Fruit fly (Drosophila melanogaster) whole organism, embryonic: Measurements from ENCODE around the gene mRpL14.

Source experiments
- Asciz ChIP-seq: fragments of 200-800 bp; sonication (Bioruptor generic); optimal IDR thresholded peaks from 2 replicates; lab custom pipeline; 2017; ENCODE audit warnings: missing biosample characterization, mild to moderate bottlenecking, missing genetic modification characterization, missing genetic modification reagents
- B-H1 ChIP-seq: fragments of 200-800 bp; sonication (Bioruptor generic); IDR thresholded peaks from 3 replicates; pipeline ENCODE4 v1.3.6; 2022; ENCODE audit warnings: missing biosample characterization, missing genetic modification characterization
- CG10462 ChIP-seq: fragments of 200-800 bp; sonication (Bioruptor generic); optimal IDR thresholded peaks from 2 replicates; lab custom pipeline; 2016; ENCODE audit warnings: missing biosample characterization, missing genetic modification characterization
- CG11560 ChIP-seq: fragments of 200-800 bp; sonication (Bioruptor generic); IDR thresholded peaks from 3 replicates; pipeline ENCODE4 v1.3.6; 2022; ENCODE audit warnings: missing biosample characterization, missing genetic modification characterization
- CG1529 ChIP-seq: fragments of 200-800 bp; sonication (Bioruptor generic); optimal IDR thresholded peaks from 3 replicates; lab custom pipeline; 2018; ENCODE audit warnings: missing biosample characterization, missing genetic modification characterization
- CG1832 ChIP-seq: fragments of 200-800 bp; sonication (Bioruptor generic); optimal IDR thresholded peaks from 2 replicates; lab custom pipeline; 2017; ENCODE audit warnings: missing biosample characterization, mild to moderate bottlenecking, missing genetic modification characterization, inconsistent platforms
- CG2116 ChIP-seq: fragments of 200-800 bp; sonication (Bioruptor generic); optimal IDR thresholded peaks from 3 replicates; lab custom pipeline; 2018; ENCODE audit warnings: missing biosample characterization, mild to moderate bottlenecking, missing genetic modification characterization
- CG3726 ChIP-seq: fragments of 200-800 bp; sonication (Bioruptor generic); IDR thresholded peaks from 3 replicates; pipeline ENCODE4, ENCODE4 v1.3.6; 2022; ENCODE audit warnings: missing biosample characterization, missing genetic modification characterization
- CG3847 ChIP-seq: fragments of 200-800 bp; sonication (Bioruptor generic); IDR thresholded peaks from 2 replicates; pipeline ENCODE4 v1.3.6; 2022; ENCODE audit warnings: missing biosample characterization, missing genetic modification characterization
- CG6175 ChIP-seq: fragments of 200-800 bp; sonication (Bioruptor generic); IDR thresholded peaks from 3 replicates; pipeline ENCODE4 v1.3.6; 2022; ENCODE audit warnings: missing biosample characterization, missing genetic modification characterization
- CG6791 ChIP-seq: fragments of 200-800 bp; sonication (Bioruptor generic); IDR thresholded peaks from 3 replicates; pipeline ENCODE4 v1.3.6; 2022; ENCODE audit warnings: missing biosample characterization, missing genetic modification characterization; ENCODE audit not compliant: partially characterized antibody
- CG8388 ChIP-seq: fragments of 200-800 bp; sonication (Bioruptor generic); optimal IDR thresholded peaks from 2 replicates; lab custom pipeline; 2019; ENCODE audit warnings: missing biosample characterization, mild to moderate bottlenecking, missing genetic modification characterization, moderate library complexity
- CG9817 ChIP-seq: fragments of 200-800 bp; sonication (Bioruptor generic); optimal IDR thresholded peaks from 2 replicates; lab custom pipeline; 2018; ENCODE audit warnings: missing biosample characterization, mild to moderate bottlenecking, missing genetic modification characterization, moderate library complexity
- CG9932 ChIP-seq: fragments of 200-800 bp; sonication (Bioruptor generic); IDR thresholded peaks from 2 replicates; pipeline ENCODE4 v1.3.6; 2022; ENCODE audit warnings: missing biosample characterization, missing genetic modification characterization
- Dll ChIP-seq: fragments of 200-800 bp; sonication (Bioruptor generic); IDR thresholded peaks from 4 replicates; pipeline ENCODE4 v1.3.6; 2022; ENCODE audit warnings: missing biosample characterization, missing genetic modification characterization; ENCODE audit not compliant: partially characterized antibody
- Drgx ChIP-seq: fragments of 200-800 bp; sonication (Bioruptor generic); IDR thresholded peaks from 2 replicates; pipeline ENCODE4 v1.3.6; 2022; ENCODE audit warnings: missing biosample characterization, missing genetic modification characterization
- E2f1 ChIP-seq: fragments of 200-800 bp; sonication (Bioruptor generic); IDR thresholded peaks from 2 replicates; pipeline ENCODE4 v1.3.6; 2022; ENCODE audit warnings: missing biosample characterization, missing genetic modification characterization
- Fer2 ChIP-seq: fragments of 200-800 bp; sonication (Bioruptor generic); optimal IDR thresholded peaks from 2 replicates; lab custom pipeline; 2018; ENCODE audit warnings: missing biosample characterization, mild to moderate bottlenecking, missing genetic modification characterization, moderate library complexity
- Gug ChIP-seq: fragments of 200-800 bp; sonication (Bioruptor generic); IDR thresholded peaks from 4 replicates; pipeline ENCODE4 v1.3.6; 2022; ENCODE audit warnings: missing biosample characterization, missing genetic modification characterization
- H15 ChIP-seq: fragments of 200-800 bp; sonication (Bioruptor generic); IDR thresholded peaks from 3 replicates; pipeline ENCODE4 v1.3.6; 2022; ENCODE audit warnings: missing biosample characterization, missing genetic modification characterization
- HLHmδ ChIP-seq: fragments of 200-800 bp; sonication (Bioruptor generic); optimal IDR thresholded peaks from 2 replicates; lab custom pipeline; 2018; ENCODE audit warnings: missing biosample characterization, mild to moderate bottlenecking, missing genetic modification characterization, moderate library complexity
- Lim3 ChIP-seq: fragments of 200-800 bp; sonication (Bioruptor generic); IDR thresholded peaks from 2 replicates; pipeline ENCODE4 v1.3.6; 2022; ENCODE audit warnings: missing biosample characterization, missing genetic modification characterization
- Mrtf ChIP-seq: fragments of 200-800 bp; sonication (Bioruptor generic); IDR thresholded peaks from 3 replicates; pipeline ENCODE4 v1.3.6; 2022; ENCODE audit warnings: missing biosample characterization, missing genetic modification characterization
- Neu2 ChIP-seq: fragments of 200-800 bp; sonication (Bioruptor generic); optimal IDR thresholded peaks from 3 replicates; lab custom pipeline; 2016; ENCODE audit warnings: missing biosample characterization, missing genetic modification characterization, borderline replicate concordance
- Pdp1 ChIP-seq, 2 experiments: fragments of 200-800 bp; sonication (Bioruptor generic); optimal IDR thresholded peaks; 3 replicates each; lab custom pipeline; 2016; ENCODE audit warnings: missing biosample characterization in 2 of 2, missing genetic modification characterization in 2 of 2, mild to moderate bottlenecking in 1 of 2, moderate library complexity in 1 of 2
- Stat92E ChIP-seq, 3 experiments: fragments of >200 bp in 2 of 3; fragments of 200-800 bp in 1 of 3; sonication (Bioruptor generic) in 1 of 3; optimal IDR thresholded peaks; 2 replicates each; lab custom pipeline; 2017 to 2019; ENCODE audit warnings: missing biosample characterization in 3 of 3, missing genetic modification characterization in 3 of 3, mild to moderate bottlenecking in 1 of 3, moderate library complexity in 1 of 3
- Tbp ChIP-seq: fragments of >200 bp; optimal IDR thresholded peaks from 2 replicates; lab custom pipeline; 2018; ENCODE audit warnings: missing biosample characterization, missing genetic modification characterization
- aop ChIP-seq: fragments of 200-800 bp; sonication (Bioruptor generic); IDR thresholded peaks from 2 replicates; pipeline ENCODE4 v1.3.6; 2022; ENCODE audit warnings: missing biosample characterization, missing genetic modification characterization
- cg ChIP-seq: fragments of 200-800 bp; sonication (Bioruptor generic); optimal IDR thresholded peaks from 3 replicates; lab custom pipeline; 2019; ENCODE audit warnings: missing biosample characterization, mild to moderate bottlenecking, missing genetic modification characterization, moderate library complexity
- chn ChIP-seq: fragments of 200-800 bp; sonication (Bioruptor generic); optimal IDR thresholded peaks from 2 replicates; lab custom pipeline; 2016; ENCODE audit warnings: missing biosample characterization, missing genetic modification characterization
- croc ChIP-seq: fragments of 200-800 bp; sonication (Bioruptor generic); conservative IDR thresholded peaks from 3 replicates; pipeline ENCODE4 v1.3.6; 2022; ENCODE audit warnings: missing biosample characterization, missing genetic modification characterization
- dan ChIP-seq: fragments of 200-800 bp; sonication (Bioruptor generic); IDR thresholded peaks from 2 replicates; pipeline ENCODE4 v1.3.6; 2022; ENCODE audit warnings: missing biosample characterization, missing genetic modification characterization
- danr ChIP-seq: fragments of 200-800 bp; sonication (Bioruptor generic); IDR thresholded peaks from 2 replicates; pipeline ENCODE4 v1.3.6; 2022; ENCODE audit warnings: missing biosample characterization, missing genetic modification characterization
- dmrt99B ChIP-seq: fragments of 200-800 bp; sonication (Bioruptor generic); optimal IDR thresholded peaks from 2 replicates; lab custom pipeline; 2018; ENCODE audit warnings: missing biosample characterization, mild to moderate bottlenecking, missing genetic modification characterization, moderate library complexity
- nmo ChIP-seq: fragments of 200-800 bp; sonication (Bioruptor generic); optimal IDR thresholded peaks from 2 replicates; lab custom pipeline; 2018; ENCODE audit warnings: missing biosample characterization, mild to moderate bottlenecking, missing genetic modification characterization, moderate library complexity
- org-1 ChIP-seq: fragments of 200-800 bp; sonication (Bioruptor generic); optimal IDR thresholded peaks from 2 replicates; lab custom pipeline; 2017; ENCODE audit warnings: missing biosample characterization, missing genetic modification characterization
- peb ChIP-seq: fragments of 200-800 bp; sonication (Bioruptor generic); IDR thresholded peaks from 2 replicates; pipeline ENCODE4 v1.3.6; 2022; ENCODE audit warnings: missing biosample characterization, missing genetic modification characterization
- pho ChIP-seq: fragments of 200-800 bp; sonication (Bioruptor generic); optimal IDR thresholded peaks from 2 replicates; lab custom pipeline; 2016; ENCODE audit warnings: missing biosample characterization, missing genetic modification characterization
- ro ChIP-seq: fragments of 200-800 bp; sonication (Bioruptor generic); IDR thresholded peaks from 2 replicates; pipeline ENCODE4 v1.3.6; 2022; ENCODE audit warnings: missing biosample characterization, missing genetic modification characterization
- scrt ChIP-seq: fragments of 200-800 bp; sonication (Bioruptor generic); optimal IDR thresholded peaks from 2 replicates; lab custom pipeline; 2018; ENCODE audit warnings: missing biosample characterization, mild to moderate bottlenecking, missing genetic modification characterization, moderate library complexity
- sd ChIP-seq: fragments of 200-800 bp; sonication (Bioruptor generic); optimal IDR thresholded peaks from 3 replicates; lab custom pipeline; 2018; ENCODE audit warnings: missing biosample characterization, mild to moderate bottlenecking, missing genetic modification characterization, moderate library complexity
- slp2 ChIP-seq: fragments of 200-800 bp; sonication (Bioruptor generic); optimal IDR thresholded peaks from 2 replicates; lab custom pipeline; 2016; ENCODE audit warnings: missing biosample characterization, missing genetic modification characterization
- sug ChIP-seq: fragments of 200-800 bp; optimal IDR thresholded peaks from 2 replicates; lab custom pipeline; 2019; ENCODE audit warnings: missing biosample characterization, mild to moderate bottlenecking, missing genetic modification characterization, moderate library complexity
- tap ChIP-seq: fragments of 200-800 bp; optimal IDR thresholded peaks from 3 replicates; lab custom pipeline; 2019; ENCODE audit warnings: missing biosample characterization, mild to moderate bottlenecking, missing genetic modification characterization, moderate library complexity
- tna ChIP-seq: fragments of 200-800 bp; sonication (Bioruptor generic); IDR thresholded peaks from 2 replicates; pipeline ENCODE4 v1.3.6; 2022; ENCODE audit warnings: missing biosample characterization, missing genetic modification characterization; ENCODE audit not compliant: partially characterized antibody
- wek ChIP-seq: fragments of 200-800 bp; sonication (Bioruptor generic); optimal IDR thresholded peaks from 3 replicates; lab custom pipeline; 2018; ENCODE audit warnings: missing biosample characterization, mild to moderate bottlenecking, missing genetic modification characterization, moderate library complexity

Gene mRpL14

dm6 chrX:2295435-2296229, 48.8 kb downstream of the mRpL14 start, which contains the start of gene Raf (continued):
- TF ChIP-seq B-H1 (GFP tag; lab: Robert Waterston, UW), result 0 out of 3 replicates have a peak, but pooled peaks have one; percentile 54
- peak; percentile 16 for TF ChIP-seq sd
- peak; percentile 63 for TF ChIP-seq Fer2 (tag; lab: Kevin White, UChicago)
- peak; percentile 36 for TF ChIP-seq cg
- TF ChIP-seq Pdp1 (GFP tag; optimal IDR thresholded peaks at IDR 0.05; lab: Kevin White, UChicago), result peak in 1 of 2 experiments; percentile 84
- TF ChIP-seq CG3847, result no peak
- 0 out of 3 replicates have a peak, but pooled peaks have one; percentile 71 for TF ChIP-seq CG3726
- no peak for TF ChIP-seq Gug (GFP tag; lab: Robert Waterston, UW)
- TF ChIP-seq CG8388 (GFP tag; lab: Kevin White, UChicago), result no peak
- TF ChIP-seq croc (GFP tag; lab: Robert Waterston, UW), result no peak

DNA sequence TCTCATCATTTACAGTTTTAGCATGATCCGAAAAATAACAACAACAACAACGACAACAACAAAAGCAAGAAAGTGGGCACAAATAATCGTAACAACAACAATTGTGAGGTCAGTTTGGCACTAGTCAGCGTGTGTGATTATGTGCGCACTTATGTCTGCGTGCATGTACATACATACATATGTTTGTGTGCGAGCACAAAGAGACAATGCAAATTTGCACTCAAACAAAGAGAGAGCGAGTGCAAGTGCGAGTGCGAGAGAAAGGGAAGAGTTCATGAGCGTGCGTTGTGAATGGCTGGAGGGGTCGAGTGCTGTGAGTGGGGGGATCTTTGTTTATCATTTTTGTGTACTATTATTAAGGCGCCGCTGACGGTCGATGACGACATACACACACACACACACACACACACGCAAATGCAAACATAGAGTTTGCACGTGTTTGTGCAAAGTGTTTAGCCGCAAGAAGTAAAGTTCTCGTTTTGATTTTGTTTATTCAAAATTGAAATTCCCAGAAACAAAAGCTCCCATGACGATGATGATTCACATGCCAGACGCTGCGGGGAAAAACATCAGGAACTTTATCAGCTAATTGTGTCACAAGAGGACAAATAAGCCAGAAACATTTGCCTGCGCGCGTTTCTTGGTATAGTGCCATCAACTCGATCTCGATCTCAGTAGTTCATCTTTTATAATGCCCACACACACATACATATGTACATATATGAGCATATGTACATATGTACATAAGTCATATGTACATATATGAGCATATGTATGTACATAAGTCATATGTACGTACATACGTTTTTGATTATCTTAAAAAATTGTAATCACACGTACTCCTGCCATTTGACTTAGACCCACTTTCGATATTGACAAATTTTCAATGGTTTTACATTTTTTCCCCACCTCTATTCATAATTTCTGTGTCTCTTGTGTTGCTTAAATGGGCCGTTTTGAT, 49.7 kb downstream of the mRpL14 start:
- TF ChIP-seq Stat92E (GFP tag; optimal IDR thresholded peaks at IDR 0.05; lab: Kevin White, UChicago) (peak in 1 of 3 experiments; percentile 76), slp2 (GFP tag; lab: Kevin White, UChicago) (no peak), tna (GFP tag; lab: Robert Waterston, UW) (no peak), nmo (GFP tag; lab: Kevin White, UChicago) (no peak), pho (no peak), CG9932 (no peak), Lim3 (GFP tag; lab: Robert Waterston, UW) (no peak), tap (peak; percentile 15), CG10462 (GFP tag; lab: Kevin White, UChicago) (no peak), CG1832 (GFP tag; lab: Kevin White, UChicago) (no peak), Neu2 (GFP tag; lab: Kevin White, UChicago) (no peak), wek (peak; percentile 38), Asciz (GFP tag; lab: Kevin White, UChicago) (peak; percentile 11), H15 (no peak), chn (GFP tag; lab: Kevin White, UChicago) (no peak), Tbp (GFP tag; lab: Kevin White, UChicago) (no peak), peb (GFP tag; lab: Robert Waterston, UW) (no peak), Drgx (GFP tag; lab: Robert Waterston, UW) (peak; percentile 55), CG1529 (no peak), dan (GFP tag; lab: Robert Waterston, UW) (no peak), dmrt99B (tag; lab: Kevin White, UChicago) (peak; percentile 10), E2f1 (no peak), ro (GFP tag; lab: Robert Waterston, UW) (no peak), CG11560 (tag; lab: Robert Waterston, UW) (no peak), aop (GFP tag; lab: Robert Waterston, UW) (no peak), scrt (no peak), danr (GFP tag; lab: Robert Waterston, UW) (no peak), Mrtf (GFP tag; lab: Robert Waterston, UW) (no peak), org-1 (GFP tag; lab: Kevin White, UChicago) (peak; percentile 15), HLHmδ (GFP tag; lab: Kevin White, UChicago) (no peak), sug (tag; lab: Kevin White, UChicago) (no peak), CG6175 (no peak), CG6791 (no peak), Dll (GFP tag; lab: Robert Waterston, UW) (no peak), CG2116 (GFP tag; lab: Kevin White, UChicago) (no peak), CG9817 (tag; lab: Kevin White, UChicago) (no peak)
